Fruit fly (Drosophila melanogaster) whole organism, embryonic: ENCODE results near the gene CG43051.

Experiments
- Adf1 ChIP-seq: fragments of 200-800 bp; sonication (Bioruptor generic); IDR thresholded peaks from 2 replicates; pipeline ENCODE4 v1.3.6; 2022; ENCODE audit warnings: missing biosample characterization, missing genetic modification characterization
- CG14014 ChIP-seq: fragments of 200-800 bp; sonication (Bioruptor generic); IDR thresholded peaks from 2 replicates; pipeline ENCODE4 v1.3.6; 2022; ENCODE audit warnings: missing biosample characterization, missing genetic modification characterization
- CG18619 ChIP-seq: fragments of 200-800 bp; sonication (Bioruptor generic); optimal IDR thresholded peaks from 3 replicates; lab custom pipeline; 2017; ENCODE audit warnings: missing biosample characterization, mild to moderate bottlenecking, missing genetic modification characterization
- cg ChIP-seq: fragments of 200-800 bp; sonication (Bioruptor generic); optimal IDR thresholded peaks from 3 replicates; lab custom pipeline; 2019; ENCODE audit warnings: missing biosample characterization, mild to moderate bottlenecking, missing genetic modification characterization, moderate library complexity
- dmrt11E ChIP-seq: fragments of 200-800 bp; sonication (Bioruptor generic); optimal IDR thresholded peaks from 3 replicates; lab custom pipeline; 2018; ENCODE audit warnings: missing biosample characterization, mild to moderate bottlenecking, missing genetic modification characterization, moderate library complexity
- ems ChIP-seq: fragments of 200-800 bp; sonication (Bioruptor generic); optimal IDR thresholded peaks from 3 replicates; lab custom pipeline; 2016; ENCODE audit warnings: missing biosample characterization, missing genetic modification characterization
- fd64A ChIP-seq: fragments of 200-800 bp; sonication (Bioruptor generic); optimal IDR thresholded peaks from 3 replicates; lab custom pipeline; 2018; ENCODE audit warnings: missing biosample characterization, mild to moderate bottlenecking, missing genetic modification characterization
- nom ChIP-seq: fragments of 200-800 bp; sonication (Bioruptor generic); optimal IDR thresholded peaks from 2 replicates; lab custom pipeline; 2017; ENCODE audit warnings: missing biosample characterization, missing genetic modification characterization, mild to moderate bottlenecking, moderate library complexity, missing genetic modification reagents
- phol ChIP-seq: fragments of 200-800 bp; sonication (Bioruptor generic); optimal IDR thresholded peaks from 3 replicates; lab custom pipeline; 2018; ENCODE audit warnings: missing biosample characterization, mild to moderate bottlenecking, missing genetic modification characterization, moderate library complexity
- psq ChIP-seq: fragments of 200-800 bp; sonication (Bioruptor generic); optimal IDR thresholded peaks from 2 replicates; lab custom pipeline; 2017; ENCODE audit warnings: missing biosample characterization, missing genetic modification characterization
- ssp ChIP-seq: fragments of 200-800 bp; sonication (Bioruptor generic); IDR thresholded peaks from 2 replicates; pipeline ENCODE4 v1.3.6; 2022; ENCODE audit warnings: missing biosample characterization, missing genetic modification characterization

dm6 chr2L:12506744-12507143, 995 bp upstream of the CG43051 start:
- TF ChIP-seq phol (tag; lab: Kevin White, UChicago), result no peak
- no peak for TF ChIP-seq cg (GFP tag; lab: Kevin White, UChicago)
- TF ChIP-seq dmrt11E (tag; lab: Kevin White, UChicago), result no peak
- TF ChIP-seq fd64A (GFP tag; lab: Kevin White, UChicago), result no peak
- TF ChIP-seq ems, result no peak
- TF ChIP-seq CG14014 (GFP tag; lab: Robert Waterston, UW), result no peak
- TF ChIP-seq Adf1 (GFP tag; lab: Robert Waterston, UW), result no peak
- no peak for TF ChIP-seq ssp (GFP tag; lab: Robert Waterston, UW)
- TF ChIP-seq psq, result no peak
- TF ChIP-seq CG18619 (GFP tag; lab: Kevin White, UChicago), result no peak
- no peak for TF ChIP-seq nom (GFP tag; lab: Kevin White, UChicago)
